Fruit fly (Drosophila melanogaster): ENCODE measurements around the gene CG43219.

Gene CG43219

dm6 chr3L:21223268-21223667, 3.1 kb downstream of the CG43219 start:
- TF ChIP-seq h (optimal IDR thresholded peaks at IDR 0.05) (no peak), Sin3A (optimal IDR thresholded peaks at IDR 0.05) (no peak), insv (optimal IDR thresholded peaks at IDR 0.05) (no peak), Myc (optimal IDR thresholded peaks at IDR 0.05) (no peak), psq (optimal IDR thresholded peaks at IDR 0.05) (no peak), ttk (optimal IDR thresholded peaks at IDR 0.05) (no peak)

dm6 chr3L:21224274-21224673, 4.1 kb downstream of the CG43219 start:
- TF ChIP-seq psq (optimal IDR thresholded peaks at IDR 0.05) (no peak), insv (optimal IDR thresholded peaks at IDR 0.05) (no peak), Myc (optimal IDR thresholded peaks at IDR 0.05) (no peak), ttk (optimal IDR thresholded peaks at IDR 0.05) (no peak), Sin3A (optimal IDR thresholded peaks at IDR 0.05) (no peak), h (optimal IDR thresholded peaks at IDR 0.05) (no peak)

dm6 chr3L:21224701-21225223, 4.6 kb downstream of the CG43219 start:
- no peak for TF ChIP-seq h (optimal IDR thresholded peaks at IDR 0.05)
- TF ChIP-seq ttk (optimal IDR thresholded peaks at IDR 0.05), result no peak
- no peak for TF ChIP-seq insv (optimal IDR thresholded peaks at IDR 0.05)
- TF ChIP-seq psq (optimal IDR thresholded peaks at IDR 0.05), result no peak
- TF ChIP-seq Myc (optimal IDR thresholded peaks at IDR 0.05), result no peak
- no peak for TF ChIP-seq Sin3A (optimal IDR thresholded peaks at IDR 0.05)

- TF ChIP-seq ttk (optimal IDR thresholded peaks at IDR 0.05) (no peak), Myc (optimal IDR thresholded peaks at IDR 0.05) (no peak), h (optimal IDR thresholded peaks at IDR 0.05) (no peak), Sin3A (optimal IDR thresholded peaks at IDR 0.05) (no peak), insv (optimal IDR thresholded peaks at IDR 0.05) (no peak), psq (optimal IDR thresholded peaks at IDR 0.05) (no peak)
These were observed 5.4 kb downstream of the CG43219 start for dm6 chr3L:21225642-21226041.

DNA sequence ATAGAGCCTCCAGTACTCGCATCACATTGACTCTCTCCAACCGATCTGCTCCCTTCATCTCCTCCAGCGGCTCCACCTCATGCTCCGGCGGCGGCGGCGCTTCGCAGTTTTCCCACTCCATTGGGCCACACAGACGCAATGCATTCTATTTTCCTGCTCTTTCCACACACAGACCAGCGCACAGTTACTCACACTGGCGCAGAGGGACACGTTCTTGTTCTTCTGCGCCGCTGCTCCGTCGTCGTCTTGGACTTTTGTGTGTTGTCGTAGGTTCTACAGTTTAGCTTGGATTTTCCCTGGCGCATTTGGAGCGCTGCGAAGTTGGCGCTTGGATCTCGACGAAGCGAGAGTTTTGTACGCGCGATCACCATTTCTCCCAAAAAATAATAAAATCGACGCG, 6.1 kb downstream of the CG43219 start, which contains the start of gene Eip78C:
TSS of gene Eip78C (plus strand) at position 301 of the 400 bp plus-strand sequence.
- TF ChIP-seq h (optimal IDR thresholded peaks at IDR 0.05), result no peak
- no peak for TF ChIP-seq Myc (optimal IDR thresholded peaks at IDR 0.05)
- TF ChIP-seq psq (optimal IDR thresholded peaks at IDR 0.05), result no peak
- TF ChIP-seq Sin3A (optimal IDR thresholded peaks at IDR 0.05), result no peak

DNA sequence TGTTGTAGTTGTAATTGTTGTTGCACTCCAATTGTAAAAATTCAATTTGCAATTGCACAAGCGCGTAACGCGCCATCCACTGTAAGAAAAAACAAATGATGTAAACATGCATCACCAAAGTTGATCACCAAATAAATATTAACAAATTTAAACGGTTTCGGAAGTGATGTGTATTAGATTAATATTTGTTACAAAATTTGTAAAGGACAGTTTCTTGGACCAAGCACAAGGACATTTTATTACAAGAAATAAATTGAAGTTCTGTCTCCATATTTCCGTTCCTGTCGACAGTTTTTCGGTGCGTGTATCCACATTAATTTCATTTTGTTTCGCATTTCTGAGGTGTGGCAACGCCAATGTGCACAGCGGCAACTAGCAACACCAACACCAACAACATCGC, 9.6 kb downstream of the CG43219 start:
- TF ChIP-seq insv (optimal IDR thresholded peaks at IDR 0.05) (no peak), ttk (optimal IDR thresholded peaks at IDR 0.05) (no peak), Sin3A (optimal IDR thresholded peaks at IDR 0.05) (no peak), Myc (optimal IDR thresholded peaks at IDR 0.05) (no peak), psq (optimal IDR thresholded peaks at IDR 0.05) (no peak), h (optimal IDR thresholded peaks at IDR 0.05) (no peak)

DNA sequence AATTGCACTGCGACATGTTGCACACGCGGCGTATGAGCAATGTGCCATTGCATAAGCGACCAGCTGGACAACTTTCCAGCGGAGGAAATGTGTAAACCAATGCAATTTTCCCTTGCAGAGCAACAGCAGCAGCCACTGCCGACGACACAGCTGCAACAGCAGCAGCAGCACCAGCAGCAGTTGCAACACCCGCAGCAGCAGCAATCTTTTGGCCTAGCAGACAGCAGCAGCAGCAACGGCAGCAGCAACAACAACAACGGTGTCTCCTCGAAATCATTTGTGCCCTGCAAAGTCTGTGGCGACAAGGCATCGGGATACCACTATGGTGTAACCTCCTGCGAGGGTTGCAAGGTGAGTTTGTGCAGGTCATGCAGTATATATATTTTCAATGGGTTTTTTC, 10.6 kb downstream of the CG43219 start:
- no peak for TF ChIP-seq Myc (optimal IDR thresholded peaks at IDR 0.05)
- TF ChIP-seq insv (optimal IDR thresholded peaks at IDR 0.05), result no peak
- no peak for TF ChIP-seq h (optimal IDR thresholded peaks at IDR 0.05)
- TF ChIP-seq ttk (optimal IDR thresholded peaks at IDR 0.05), result no peak
- TF ChIP-seq psq (optimal IDR thresholded peaks at IDR 0.05), result no peak
- no peak for TF ChIP-seq Sin3A (optimal IDR thresholded peaks at IDR 0.05)

- TF ChIP-seq Myc (optimal IDR thresholded peaks at IDR 0.05) (no peak), insv (optimal IDR thresholded peaks at IDR 0.05) (no peak), ttk (optimal IDR thresholded peaks at IDR 0.05) (no peak), h (optimal IDR thresholded peaks at IDR 0.05) (no peak), Sin3A (optimal IDR thresholded peaks at IDR 0.05) (no peak), psq (optimal IDR thresholded peaks at IDR 0.05) (no peak)
These were observed 16.9 kb downstream of the CG43219 start for dm6 chr3L:21236959-21237551.

DNA sequence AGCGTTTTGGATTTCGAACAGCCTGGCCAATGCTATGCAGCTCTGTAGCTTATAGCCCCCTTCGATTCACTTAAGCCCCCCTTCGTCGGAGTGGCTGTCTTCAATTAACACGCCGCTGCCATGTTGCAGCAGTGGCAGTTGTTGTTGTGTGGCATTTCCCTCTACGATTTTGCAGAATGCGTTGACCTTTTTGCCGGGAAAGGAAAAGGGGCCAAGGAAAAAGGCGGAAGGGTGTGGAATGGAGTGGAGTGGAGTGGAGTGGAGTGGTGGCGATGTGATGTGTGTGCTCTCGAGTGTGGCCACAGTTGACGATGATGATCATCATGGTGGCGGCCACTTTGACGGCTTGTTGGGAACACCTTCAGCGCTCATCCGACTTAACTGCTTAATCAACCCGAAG, 18.2 kb downstream of the CG43219 start:
- no peak for TF ChIP-seq psq (optimal IDR thresholded peaks at IDR 0.05)

DNA sequence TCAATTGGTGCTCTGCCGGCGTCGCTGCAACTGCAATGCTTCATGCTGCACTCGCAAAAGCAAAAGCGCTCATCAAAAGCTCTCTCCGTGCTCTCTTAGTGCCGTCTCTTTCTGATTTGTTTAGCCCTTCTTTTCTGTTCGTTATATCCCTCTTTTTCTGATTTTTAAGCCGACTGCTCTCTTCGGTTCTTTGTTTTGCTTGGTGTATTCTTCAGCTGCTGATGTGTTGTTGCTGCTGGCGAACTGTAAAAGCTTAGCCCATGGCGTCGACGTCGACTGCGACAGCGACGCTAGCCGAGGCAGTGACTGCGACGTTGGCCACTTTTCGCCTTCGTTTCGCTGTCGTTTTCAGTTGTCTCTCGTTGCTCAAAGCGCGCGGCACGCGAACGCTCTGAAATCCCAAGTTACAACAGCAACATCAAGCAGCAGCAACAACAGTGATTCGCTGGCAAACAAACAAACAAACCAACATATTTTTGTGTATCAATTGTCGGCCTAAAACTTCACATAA, 19.9 kb downstream of the CG43219 start:
- TF ChIP-seq psq (optimal IDR thresholded peaks at IDR 0.05) (no peak), Sin3A (optimal IDR thresholded peaks at IDR 0.05) (no peak), h (optimal IDR thresholded peaks at IDR 0.05) (no peak), insv (optimal IDR thresholded peaks at IDR 0.05) (no peak)

dm6 chr3L:21241447-21241983, 21.3 kb downstream of the CG43219 start:
- TF ChIP-seq ttk (optimal IDR thresholded peaks at IDR 0.05) (no peak), Myc (optimal IDR thresholded peaks at IDR 0.05) (no peak), insv (optimal IDR thresholded peaks at IDR 0.05) (no peak), Sin3A (optimal IDR thresholded peaks at IDR 0.05) (no peak), psq (optimal IDR thresholded peaks at IDR 0.05) (no peak), h (optimal IDR thresholded peaks at IDR 0.05) (no peak)

DNA sequence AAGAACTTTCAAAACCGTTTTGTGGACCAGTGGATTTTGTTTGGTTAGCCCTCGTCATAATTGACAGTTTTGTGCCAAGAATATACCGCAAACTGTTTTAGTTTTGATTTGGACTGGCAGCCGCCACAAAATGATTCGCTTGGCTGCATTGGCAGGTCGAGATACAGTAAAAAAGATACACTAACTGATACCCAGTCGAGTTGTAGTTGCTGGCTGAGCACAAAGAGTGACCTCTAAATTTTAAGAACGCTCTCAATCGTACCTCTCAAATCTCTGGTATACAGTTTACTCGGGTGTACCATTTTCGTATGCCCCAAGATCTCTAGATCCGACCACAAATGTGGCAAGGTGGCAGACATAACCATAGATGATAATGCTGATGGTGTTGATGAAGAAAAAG, 22.8 kb downstream of the CG43219 start:
- TF ChIP-seq Myc (optimal IDR thresholded peaks at IDR 0.05) (no peak), ttk (optimal IDR thresholded peaks at IDR 0.05) (no peak), Sin3A (optimal IDR thresholded peaks at IDR 0.05) (no peak), h (optimal IDR thresholded peaks at IDR 0.05) (no peak), psq (optimal IDR thresholded peaks at IDR 0.05) (no peak), insv (optimal IDR thresholded peaks at IDR 0.05) (no peak)

dm6 chr3L:21243417-21243816, 23.2 kb downstream of the CG43219 start:
- TF ChIP-seq Sin3A (optimal IDR thresholded peaks at IDR 0.05) (no peak), h (optimal IDR thresholded peaks at IDR 0.05) (no peak), insv (optimal IDR thresholded peaks at IDR 0.05) (no peak), psq (optimal IDR thresholded peaks at IDR 0.05) (no peak)
